Worm (Caenorhabditis elegans) whole organism, L4/young adult: ENCODE data around the gene oxi-1.

Experiments used
- dao-5 ChIP-seq: sonication (generic microtip); optimal IDR thresholded peaks from 2 replicates; lab custom pipeline; 2016; ENCODE audit warnings: missing genotype, missing genetic modification characterization, moderate library complexity, missing compliant biosample characterization
- him-1 ChIP-seq: sonication (generic microtip); optimal IDR thresholded peaks from 2 replicates; lab custom pipeline; 2016; ENCODE audit warnings: missing genotype, missing genetic modification reagents, missing genetic modification characterization, missing compliant biosample characterization

DNA sequence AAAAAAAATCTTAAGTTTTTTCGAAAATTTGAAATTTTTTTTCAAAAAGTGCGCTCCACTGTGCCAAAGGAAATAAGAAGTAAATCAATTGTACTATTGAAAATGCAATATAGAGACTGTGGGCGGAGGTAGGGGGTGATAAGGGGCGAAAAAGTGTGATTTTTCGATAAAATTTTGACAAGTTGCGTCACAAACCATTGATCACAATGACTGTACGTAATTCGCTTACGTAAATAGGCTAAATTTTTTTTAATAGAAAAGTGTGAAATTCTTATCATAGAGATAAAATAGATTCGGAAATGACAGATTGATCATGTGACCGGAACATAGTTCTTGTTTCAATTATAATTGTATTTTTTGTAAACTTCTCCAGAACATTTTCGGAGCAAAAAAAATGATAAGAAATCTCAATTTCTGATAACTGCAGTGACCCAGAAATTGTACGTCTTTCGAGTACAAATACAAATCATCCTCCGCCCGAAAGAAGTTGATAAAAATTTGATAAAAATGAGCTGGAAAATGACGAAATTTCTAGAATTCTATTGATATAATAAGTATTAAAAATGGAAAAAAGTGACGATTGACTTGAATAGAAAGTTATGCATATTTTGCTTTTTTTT lies 35.5 kb upstream of the oxi-1 start:
- TF ChIP-seq him-1 (tag; lab: Kevin White, UChicago) = no peak
- TF ChIP-seq dao-5 (tag; lab: Kevin White, UChicago) = no peak
